Worm (Caenorhabditis elegans) whole organism, L1 larva: ENCODE data around the gene lgg-2.

Source experiments
- efl-3 ChIP-seq: fragments of 200-800 bp; sonication (Bioruptor generic); optimal IDR thresholded peaks from 2 replicates; lab custom pipeline; 2018; ENCODE audit warnings: mild to moderate bottlenecking, missing genetic modification characterization, missing compliant biosample characterization
- egl-27 ChIP-seq, 2 experiments: fragments of 150-350 bp in 1 of 2; sonication (generic microtip); optimal IDR thresholded peaks; 3 replicates each; lab custom pipeline; 2017 to 2018; ENCODE audit warnings: missing biosample characterization in 2 of 2, missing genetic modification characterization in 2 of 2, missing genetic modification reagents in 2 of 2
- ets-5 ChIP-seq: fragments of 200-800 bp; sonication (Bioruptor generic); IDR thresholded peaks from 2 replicates; pipeline ENCODE4 v1.3.6; 2022; ENCODE audit warnings: missing genetic modification characterization, missing compliant biosample characterization
- nhr-237 ChIP-seq: fragments of 150-350 bp; optimal IDR thresholded peaks from 2 replicates; lab custom pipeline; 2014; ENCODE audit warnings: missing biosample characterization, missing genetic modification characterization
- nhr-47 ChIP-seq: sonication (generic microtip); optimal IDR thresholded peaks from 2 replicates; lab custom pipeline; 2016; ENCODE audit warnings: mild to moderate bottlenecking, missing genetic modification characterization, moderate library complexity, missing compliant biosample characterization

DNA sequence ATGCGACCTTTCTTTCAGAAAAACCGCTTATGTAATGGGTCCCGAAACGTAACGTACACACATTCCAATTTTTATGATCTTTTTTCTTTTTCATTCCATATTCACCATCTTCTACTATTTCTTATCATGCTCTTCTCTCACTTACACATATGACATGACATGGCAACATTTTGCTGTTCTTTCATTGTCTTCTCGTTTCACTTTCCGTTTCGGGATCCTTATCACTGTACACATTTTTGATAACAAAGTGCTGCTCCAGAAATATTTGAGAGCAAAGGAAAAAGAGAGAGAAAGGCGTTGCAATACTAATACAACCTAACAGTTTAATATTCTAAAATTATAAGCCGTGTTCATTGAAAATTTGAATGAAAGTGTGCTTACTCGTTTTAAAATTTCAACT lies 34.6 kb upstream of the lgg-2 start:
- no peak for TF ChIP-seq nhr-237 (tag; lab: Kevin White, UChicago)
- TF ChIP-seq ets-5 = no peak
- no peak for TF ChIP-seq egl-27 (tag; optimal IDR thresholded peaks at IDR 0.05; lab: Kevin White, UChicago)
- no peak for TF ChIP-seq efl-3 (GFP tag; lab: Kevin White, UChicago)
- no peak for TF ChIP-seq nhr-47 (tag; lab: Kevin White, UChicago)
